Worm (Caenorhabditis elegans): Measurements from ENCODE around the gene spl-2.

The spl-2 gene

DNA sequence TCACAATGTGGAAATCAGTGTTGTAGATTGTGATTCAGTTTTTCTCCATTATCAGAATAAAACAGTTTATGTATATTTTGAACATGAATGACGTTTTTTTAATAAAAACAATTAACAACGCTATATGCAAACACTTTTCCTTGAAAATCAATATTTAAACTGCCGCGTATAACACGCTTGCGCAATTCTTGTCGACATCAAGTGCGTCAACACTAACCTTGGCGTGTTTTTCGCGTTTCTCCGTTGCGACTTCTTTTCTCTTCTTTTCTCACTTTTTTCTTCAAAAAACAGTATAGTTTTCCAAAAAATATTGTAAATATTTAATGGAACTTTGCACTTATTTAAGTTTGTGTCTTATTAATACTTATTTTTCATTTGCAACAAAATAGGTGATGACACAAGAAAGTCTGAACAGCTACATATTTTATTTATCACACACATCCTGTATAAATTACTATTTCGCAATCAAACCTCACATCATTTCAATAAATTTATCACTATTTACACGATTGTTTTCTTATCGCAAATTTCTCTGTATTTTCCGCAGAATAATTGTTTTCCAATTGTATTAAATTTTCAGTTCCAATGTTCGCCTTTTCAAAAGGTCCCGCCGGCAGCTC is 28.6 kb upstream of the spl-2 start, which contains the start of gene spas-1 (continued):
- TF ChIP-seq nhr-76 (tag; optimal IDR thresholded peaks at IDR 0.05) (peak; percentile 11), daf-19 (GFP tag; conservative IDR thresholded peaks at IDR 0.05) (no peak), mep-1 (tag; optimal IDR thresholded peaks at IDR 0.05) (peak; percentile 94), nhr-42 (GFP tag; IDR thresholded peaks at IDR 0.05) (no peak), skn-1 (tag; optimal IDR thresholded peaks at IDR 0.05) (no peak), ztf-11 (tag; optimal IDR thresholded peaks at IDR 0.05) (no peak), dpl-1 (GFP tag; optimal IDR thresholded peaks at IDR 0.05) (peak; percentile 97), ceh-44 (GFP tag; IDR thresholded peaks at IDR 0.05) (no peak), hif-1 (tag; optimal IDR thresholded peaks at IDR 0.05) (peak in 1 of 2 experiments; percentile 51), zfp-2 (tag; optimal IDR thresholded peaks at IDR 0.05) (peak; percentile 37), attf-4 (tag; optimal IDR thresholded peaks at IDR 0.05) (no peak), madf-9 (GFP tag; conservative IDR thresholded peaks at IDR 0.05) (no peak), lin-1 (GFP tag; IDR thresholded peaks at IDR 0.05) (no peak), vab-7 (GFP tag; IDR thresholded peaks at IDR 0.05) (no peak), hlh-11 (tag; optimal IDR thresholded peaks at IDR 0.05) (peak; percentile 80), ceh-20 (GFP tag; IDR thresholded peaks at IDR 0.05) (no peak), daf-8 (GFP tag; IDR thresholded peaks at IDR 0.05) (no peak), Y75B8A.6 (GFP tag; IDR thresholded peaks at IDR 0.05) (no peak), egl-27 (tag; optimal IDR thresholded peaks at IDR 0.05) (no peak), ctbp-1 (GFP tag; IDR thresholded peaks at IDR 0.05) (peak; percentile 76), aly-2 (tag; optimal IDR thresholded peaks at IDR 0.05) (no peak), ces-1 (GFP tag; optimal IDR thresholded peaks at IDR 0.05) (no peak), Y105C5A.15 (GFP tag; IDR thresholded peaks at IDR 0.05) (no peak), lin-38 (GFP tag; IDR thresholded peaks at IDR 0.05) (no peak), ZK337.2 (GFP tag; IDR thresholded peaks at IDR 0.05) (no peak), snpc-4 (tag; optimal IDR thresholded peaks at IDR 0.05) (no peak), mes-2 (tag; optimal IDR thresholded peaks at IDR 0.05; ENCODE audit: poor library complexity, severe bottlenecking) (peak; percentile 89), pha-4 (GFP tag; IDR thresholded peaks at IDR 0.05) (no peak), pha-4 (tag; optimal IDR thresholded peaks at IDR 0.05) (peak; percentile 54), jun-1 (tag; optimal IDR thresholded peaks at IDR 0.05) (peak; percentile 44), nhr-111 (GFP tag; optimal IDR thresholded peaks at IDR 0.05) (no peak), daf-12 (tag; optimal IDR thresholded peaks at IDR 0.05) (no peak), cey-2 (tag; optimal IDR thresholded peaks at IDR 0.05; ENCODE audit: borderline replicate concordance, insufficient read depth) (no peak), unc-62 (GFP tag; optimal IDR thresholded peaks at IDR 0.05 in 1 of 2) (peak in 1 of 2 experiments; percentile 96), unc-62 (tag; optimal IDR thresholded peaks at IDR 0.05) (no peak), nhr-77 (tag; optimal IDR thresholded peaks at IDR 0.05) (peak; percentile 92), zfp-3 (GFP tag; conservative IDR thresholded peaks at IDR 0.05) (0 out of 2 replicates have a peak, but pooled peaks have one; percentile 19), T26A8.4 (GFP tag; IDR thresholded peaks at IDR 0.05) (peak; percentile 88), F44E2.7 (GFP tag; IDR thresholded peaks at IDR 0.05) (no peak), lin-29 (GFP tag; IDR thresholded peaks at IDR 0.05) (no peak), F26F4.8 (GFP tag; conservative IDR thresholded peaks at IDR 0.05) (no peak), ceh-32 (tag; optimal IDR thresholded peaks at IDR 0.05; ENCODE audit: poor library complexity) (no peak), dmd-8 (GFP tag; IDR thresholded peaks at IDR 0.05) (no peak), nhr-237 (tag; optimal IDR thresholded peaks at IDR 0.05) (no peak), zip-2 (tag; optimal IDR thresholded peaks at IDR 0.05) (peak; percentile 54), aha-1 (tag) (peak; percentile 85), Y48G9A.11 (GFP tag; IDR thresholded peaks at IDR 0.05) (no peak), T20F7.1 (GFP tag; optimal IDR thresholded peaks at IDR 0.05) (peak; percentile 87), R02D3.7 (tag; optimal IDR thresholded peaks at IDR 0.05) (no peak), ztf-7 (tag; optimal IDR thresholded peaks at IDR 0.05) (peak; percentile 47), dve-1 (tag; optimal IDR thresholded peaks at IDR 0.05; ENCODE audit: insufficient read depth) (peak; percentile 94), D1046.2 (GFP tag; IDR thresholded peaks at IDR 0.05) (no peak)
